Fruit fly (Drosophila melanogaster): ENCODE data around the gene BoYb.

BoYb gene

DNA sequence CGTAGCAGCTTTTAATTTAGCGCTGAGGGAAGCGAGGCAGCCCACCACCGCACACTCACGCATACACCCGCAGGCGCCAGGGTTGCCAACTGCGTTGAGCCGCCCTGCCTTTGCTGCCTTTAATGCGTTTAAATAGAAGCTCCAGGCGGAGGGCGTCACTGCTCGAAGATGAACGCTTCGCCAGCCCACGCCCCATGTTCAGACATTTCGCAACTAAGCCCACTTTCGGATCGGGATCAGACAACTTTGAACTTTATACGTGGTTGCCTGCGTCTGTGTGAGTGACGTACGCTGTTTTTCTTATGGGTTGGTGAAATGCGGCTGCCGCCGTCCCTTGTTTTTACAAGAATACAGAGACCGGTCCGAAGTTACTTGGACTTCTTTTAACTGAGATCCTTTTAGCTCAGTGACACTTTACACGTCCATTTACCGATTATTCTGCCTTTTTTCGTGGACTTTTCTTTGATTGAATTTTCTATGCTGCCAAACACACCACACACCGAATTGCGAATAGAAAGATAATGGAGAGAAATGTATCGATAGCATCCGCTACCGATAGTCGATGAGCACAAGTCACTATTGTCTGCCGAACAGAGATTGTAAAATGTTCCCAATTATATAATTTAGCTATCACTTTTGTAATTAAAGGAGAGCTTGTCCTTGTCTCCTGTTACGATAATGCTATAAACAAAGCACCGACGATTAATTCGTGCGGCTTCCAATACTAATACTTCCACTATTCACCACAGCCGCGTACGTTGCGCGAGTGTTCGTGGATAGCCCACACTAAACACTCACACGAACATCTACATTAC lies 30.5 kb upstream of the BoYb start (continued):
- peak; percentile 17 for TF ChIP-seq onecut (GFP tag; IDR thresholded peaks at IDR 0.05)
- no peak for TF ChIP-seq twi (tag; optimal IDR thresholded peaks at IDR 0.05)
- no peak for TF ChIP-seq CG18011 (GFP tag; optimal IDR thresholded peaks at IDR 0.05)
- TF ChIP-seq CG8765 (GFP tag; IDR thresholded peaks at IDR 0.05): no peak
- peak; percentile 9; the same call in 2 of the 3 replicates for TF ChIP-seq CG34224 (GFP tag; IDR thresholded peaks at IDR 0.05; ENCODE audit: partially characterized antibody)
- no peak for TF ChIP-seq Hr3 (GFP tag; optimal IDR thresholded peaks at IDR 0.05)
- TF ChIP-seq Lim3 (GFP tag; IDR thresholded peaks at IDR 0.05): no peak
- peak; percentile 45 for TF ChIP-seq slbo (GFP tag; IDR thresholded peaks at IDR 0.05)
- no peak for TF ChIP-seq CG10462 (GFP tag; optimal IDR thresholded peaks at IDR 0.05)
- TF ChIP-seq D19A (tag; optimal IDR thresholded peaks at IDR 0.05): no peak
- no peak for TF ChIP-seq Sox102F (GFP tag; optimal IDR thresholded peaks at IDR 0.05)
- no peak for TF ChIP-seq pho (GFP tag; optimal IDR thresholded peaks at IDR 0.05)
- TF ChIP-seq gro (GFP tag; optimal IDR thresholded peaks at IDR 0.05): no peak
- TF ChIP-seq Med (GFP tag): peak; percentile 92
- no peak for TF ChIP-seq CG14050 (GFP tag; IDR thresholded peaks at IDR 0.05)
- no peak for TF ChIP-seq Six4 (GFP tag; optimal IDR thresholded peaks at IDR 0.05)
- TF ChIP-seq Hr78 (GFP tag; optimal IDR thresholded peaks at IDR 0.05): peak in 1 of 2 experiments; percentile 31
- TF ChIP-seq seq (GFP tag; IDR thresholded peaks at IDR 0.05): no peak; the same call in 1 of the 2 replicates
- TF ChIP-seq emc (GFP tag; optimal IDR thresholded peaks at IDR 0.05): no peak
- TF ChIP-seq Fer2 (tag; optimal IDR thresholded peaks at IDR 0.05): no peak
- no peak for TF ChIP-seq ttk (GFP tag; IDR thresholded peaks at IDR 0.05)
- TF ChIP-seq Awh (GFP tag; IDR thresholded peaks at IDR 0.05): no peak
- no peak for TF ChIP-seq CG4820 (GFP tag; optimal IDR thresholded peaks at IDR 0.05)
- TF ChIP-seq prd (optimal IDR thresholded peaks at IDR 0.05): no peak
- no peak for TF ChIP-seq prd (GFP tag; IDR thresholded peaks at IDR 0.05)
- no peak for TF ChIP-seq Fer1 (GFP tag; optimal IDR thresholded peaks at IDR 0.05)
- no peak for TF ChIP-seq CG2678 (tag; optimal IDR thresholded peaks at IDR 0.05)
- TF ChIP-seq CG9932 (GFP tag; IDR thresholded peaks at IDR 0.05): peak; percentile 48
- no peak for TF ChIP-seq CG15601 (tag; optimal IDR thresholded peaks at IDR 0.05)
- TF ChIP-seq CG2202 (tag; optimal IDR thresholded peaks at IDR 0.05): no peak
- TF ChIP-seq CG2712 (tag; optimal IDR thresholded peaks at IDR 0.05): peak; percentile 3
- TF ChIP-seq ewg (GFP tag; optimal IDR thresholded peaks at IDR 0.05): no peak
- no peak for TF ChIP-seq br (optimal IDR thresholded peaks at IDR 0.05)
- no peak for TF ChIP-seq esg (GFP tag; conservative IDR thresholded peaks at IDR 0.05)
- no peak for TF ChIP-seq jigr1 (GFP tag; IDR thresholded peaks at IDR 0.05)
- no peak for TF ChIP-seq Bdp1 (GFP tag; optimal IDR thresholded peaks at IDR 0.05)
- TF ChIP-seq CG5953 (GFP tag; IDR thresholded peaks at IDR 0.05): no peak
- no peak for TF ChIP-seq Trl (optimal IDR thresholded peaks at IDR 0.05)
- no peak for TF ChIP-seq Trl (GFP tag; optimal IDR thresholded peaks at IDR 0.05)
- no peak for TF ChIP-seq CG6813 (GFP tag; optimal IDR thresholded peaks at IDR 0.05)
- no peak for TF ChIP-seq Usf (GFP tag; optimal IDR thresholded peaks at IDR 0.05)
- no peak for TF ChIP-seq CG6654 (GFP tag; optimal IDR thresholded peaks at IDR 0.05)
- no peak for TF ChIP-seq Ets97D (GFP tag; optimal IDR thresholded peaks at IDR 0.05)
- peak; percentile 21 for TF ChIP-seq Side (GFP tag; optimal IDR thresholded peaks at IDR 0.05)
- TF ChIP-seq ci (GFP tag; IDR thresholded peaks at IDR 0.05): peak; percentile 63; the same call in 1 of the 3 replicates
- TF ChIP-seq CG33213 (GFP tag; optimal IDR thresholded peaks at IDR 0.05): peak; percentile 2
- TF ChIP-seq CG6272 (GFP tag; IDR thresholded peaks at IDR 0.05): no peak
- TF ChIP-seq btn (GFP tag; optimal IDR thresholded peaks at IDR 0.05): no peak
- no peak for TF ChIP-seq tx (GFP tag; optimal IDR thresholded peaks at IDR 0.05)
- TF ChIP-seq PHDP (tag; optimal IDR thresholded peaks at IDR 0.05): no peak
- TF ChIP-seq so (GFP tag; IDR thresholded peaks at IDR 0.05): no peak
- no peak for TF ChIP-seq zen (tag; optimal IDR thresholded peaks at IDR 0.05)

Measured in whole organism, embryonic.